Fruit fly (Drosophila melanogaster) whole organism, wandering third instar larva: ENCODE data around the gene dbf.

Source experiments
- CG32264 ChIP-seq: fragments of 200-800 bp; sonication (Bioruptor generic); optimal IDR thresholded peaks from 2 replicates; lab custom pipeline; 2016; ENCODE audit warnings: missing biosample characterization, missing genetic modification characterization
- CG9705 ChIP-seq: fragments of 200-800 bp; sonication (Bioruptor generic); optimal IDR thresholded peaks from 2 replicates; lab custom pipeline; 2018; ENCODE audit warnings: missing biosample characterization, mild to moderate bottlenecking, missing genetic modification characterization
- CrebA ChIP-seq: fragments of 200-800 bp; sonication (Bioruptor generic); optimal IDR thresholded peaks from 2 replicates; lab custom pipeline; 2016; ENCODE audit warnings: missing biosample characterization, mild to moderate bottlenecking, missing genetic modification characterization, borderline replicate concordance
- Dfd ChIP-seq: fragments of >200 bp; optimal IDR thresholded peaks from 2 replicates; lab custom pipeline; 2017; ENCODE audit warnings: missing biosample characterization, missing genetic modification characterization
- Dif ChIP-seq: fragments of 200-275, 200-300 bp; sonication (Bioruptor generic); optimal IDR thresholded peaks from 2 replicates; lab custom pipeline; 2018; ENCODE audit warnings: missing biosample characterization, missing genetic modification characterization; ENCODE audit not compliant: partially characterized antibody
- HLH106 ChIP-seq: fragments of 200-800 bp; optimal IDR thresholded peaks from 3 replicates; lab custom pipeline; 2019; ENCODE audit warnings: missing biosample characterization, mild to moderate bottlenecking, missing genetic modification characterization, moderate library complexity
- Hnf4 ChIP-seq: fragments of 200-800 bp; sonication (Bioruptor generic); optimal IDR thresholded peaks from 2 replicates; lab custom pipeline; 2016; ENCODE audit warnings: missing biosample characterization, mild to moderate bottlenecking, missing genetic modification characterization
- Hr78 ChIP-seq: fragments of >200 bp; optimal IDR thresholded peaks from 2 replicates; lab custom pipeline; 2017; ENCODE audit warnings: missing biosample characterization, missing genetic modification characterization
- Hr83 ChIP-seq: fragments of 200-300 bp; sonication (Bioruptor generic); optimal IDR thresholded peaks from 2 replicates; lab custom pipeline; 2016; ENCODE audit warnings: missing biosample characterization, mild to moderate bottlenecking, missing genetic modification characterization, moderate library complexity; ENCODE audit not compliant: poor library complexity, severe bottlenecking
- Jra ChIP-seq: sonication (Bioruptor generic); optimal IDR thresholded peaks from 2 replicates; lab custom pipeline; 2016; ENCODE audit warnings: missing biosample characterization, missing genetic modification characterization
- Mio ChIP-seq: sonication (Bioruptor generic); optimal IDR thresholded peaks from 2 replicates; lab custom pipeline; 2016; ENCODE audit warnings: missing biosample characterization, missing genetic modification characterization
- Myc ChIP-seq: fragments of >200 bp; optimal IDR thresholded peaks from 2 replicates; lab custom pipeline; 2017
- N ChIP-seq: fragments of >200 bp; optimal IDR thresholded peaks from 2 replicates; lab custom pipeline; 2018; ENCODE audit warnings: missing biosample characterization, missing external identifiers, missing genetic modification characterization
- OdsH ChIP-seq: fragments of 200-800 bp; sonication (Bioruptor generic); optimal IDR thresholded peaks from 2 replicates; lab custom pipeline; 2016; ENCODE audit warnings: missing biosample characterization, mild to moderate bottlenecking, missing genetic modification characterization
- Rel ChIP-seq, 2 experiments: fragments of 200-800 bp; sonication (Bioruptor generic) in 1 of 2; optimal IDR thresholded peaks; 2 replicates in 1 of 2; 3 replicates in 1 of 2; lab custom pipeline; 2016 to 2019; ENCODE audit warnings: mild to moderate bottlenecking in 2 of 2, missing biosample characterization in 2 of 2, missing genetic modification characterization in 2 of 2, moderate library complexity in 1 of 2
- Sp1 ChIP-seq: fragments of 200-800 bp; sonication (Bioruptor generic); optimal IDR thresholded peaks from 3 replicates; lab custom pipeline; 2019; ENCODE audit warnings: missing biosample characterization, mild to moderate bottlenecking, missing genetic modification characterization, moderate library complexity
- brk ChIP-seq: fragments of 200-800 bp; sonication (Bioruptor generic); optimal IDR thresholded peaks from 2 replicates; lab custom pipeline; 2016; ENCODE audit warnings: missing biosample characterization, mild to moderate bottlenecking, missing genetic modification characterization
- dl ChIP-seq, 2 experiments: fragments of 175-275, 200-275 bp in 1 of 2; fragments of 200-275 bp in 1 of 2; sonication (Bioruptor generic); optimal IDR thresholded peaks; lab custom pipeline; 2018; ENCODE audit warnings: mild to moderate bottlenecking in 2 of 2, missing biosample characterization in 2 of 2, missing genetic modification characterization in 2 of 2, moderate library complexity in 2 of 2; ENCODE audit not compliant: partially characterized antibody in 2 of 2, insufficient read depth in 1 of 2
- dmrt93B ChIP-seq: fragments of 200-800 bp; sonication (Bioruptor generic); optimal IDR thresholded peaks from 2 replicates; lab custom pipeline; 2018; ENCODE audit warnings: missing biosample characterization, mild to moderate bottlenecking, missing genetic modification characterization
- dsf ChIP-seq: sonication (Bioruptor generic); optimal IDR thresholded peaks from 2 replicates; lab custom pipeline; 2016; ENCODE audit warnings: missing biosample characterization, missing genetic modification characterization, borderline replicate concordance
- ey ChIP-seq: fragments of 200-800 bp; sonication (Bioruptor generic); optimal IDR thresholded peaks from 2 replicates; lab custom pipeline; 2016; ENCODE audit warnings: missing biosample characterization, missing genetic modification characterization
- foxo ChIP-seq, 2 experiments: fragments of 200-800 bp; sonication (Bioruptor generic); optimal IDR thresholded peaks; 2 replicates in 1 of 2; 3 replicates in 1 of 2; lab custom pipeline; 2016 to 2017; ENCODE audit warnings: missing biosample characterization in 2 of 2, missing genetic modification characterization in 2 of 2
- h ChIP-seq: fragments of 200-800 bp; sonication (Bioruptor generic); optimal IDR thresholded peaks from 3 replicates; lab custom pipeline; 2016; ENCODE audit warnings: missing biosample characterization, mild to moderate bottlenecking, missing genetic modification characterization
- lola ChIP-seq: fragments of >200 bp; optimal IDR thresholded peaks from 2 replicates; lab custom pipeline; 2017; ENCODE audit warnings: missing biosample characterization, missing genetic modification characterization
- pan ChIP-seq: fragments of >200 bp; optimal IDR thresholded peaks from 2 replicates; lab custom pipeline; 2017
- psq ChIP-seq: fragments of 200-800 bp; sonication (Bioruptor generic); optimal IDR thresholded peaks from 3 replicates; lab custom pipeline; 2017; ENCODE audit warnings: missing biosample characterization, mild to moderate bottlenecking, missing genetic modification characterization, moderate library complexity
- rgr ChIP-seq: fragments of 200-800 bp; sonication (Bioruptor generic); optimal IDR thresholded peaks from 3 replicates; lab custom pipeline; 2016; ENCODE audit warnings: missing biosample characterization, mild to moderate bottlenecking, missing genetic modification characterization
- sv ChIP-seq: fragments of 200-800 bp; sonication (Bioruptor generic); optimal IDR thresholded peaks from 3 replicates; lab custom pipeline; 2016; ENCODE audit warnings: missing biosample characterization, missing genetic modification characterization
- usp ChIP-seq: fragments of >200 bp; optimal IDR thresholded peaks from 2 replicates; lab custom pipeline; 2017; ENCODE audit warnings: missing biosample characterization, missing genetic modification characterization
- woc ChIP-seq: sonication (Bioruptor generic); optimal IDR thresholded peaks from 2 replicates; lab custom pipeline; 2016; ENCODE audit warnings: missing biosample characterization, mild to moderate bottlenecking, missing genetic modification characterization

Gene dbf

DNA sequence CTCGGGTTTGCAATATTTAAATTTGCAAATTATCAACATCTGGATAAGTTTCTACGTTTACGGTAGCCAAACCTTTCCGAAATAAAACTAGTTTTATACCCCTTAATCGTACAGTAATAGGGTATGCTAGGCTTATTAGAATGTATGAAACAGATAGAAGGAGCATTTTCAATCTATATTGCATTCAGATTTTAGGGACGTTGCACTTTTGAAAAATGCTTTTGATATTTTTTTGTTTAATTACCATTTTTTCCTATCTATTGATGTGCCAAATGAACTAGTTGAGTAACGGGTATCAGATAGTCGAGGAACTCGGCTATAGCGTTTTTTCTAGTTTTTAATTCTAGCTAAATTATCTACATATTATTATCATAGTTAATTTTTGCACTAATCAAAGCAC lies 31.5 kb downstream of the dbf start:
- TF ChIP-seq dsf (GFP tag; lab: Kevin White, UChicago) (no peak), Hr78 (GFP tag; lab: Kevin White, UChicago) (no peak), Dif (GFP tag; lab: Kevin White, UChicago) (no peak), h (no peak), foxo (GFP tag; optimal IDR thresholded peaks at IDR 0.05; lab: Kevin White, UChicago) (no peak), Dfd (no peak), Hnf4 (GFP tag; lab: Kevin White, UChicago) (no peak), rgr (GFP tag; lab: Kevin White, UChicago) (no peak), sv (GFP tag; lab: Kevin White, UChicago) (no peak), Mio (GFP tag; lab: Kevin White, UChicago) (no peak), Myc (lab: Kevin White, UChicago) (no peak)

DNA sequence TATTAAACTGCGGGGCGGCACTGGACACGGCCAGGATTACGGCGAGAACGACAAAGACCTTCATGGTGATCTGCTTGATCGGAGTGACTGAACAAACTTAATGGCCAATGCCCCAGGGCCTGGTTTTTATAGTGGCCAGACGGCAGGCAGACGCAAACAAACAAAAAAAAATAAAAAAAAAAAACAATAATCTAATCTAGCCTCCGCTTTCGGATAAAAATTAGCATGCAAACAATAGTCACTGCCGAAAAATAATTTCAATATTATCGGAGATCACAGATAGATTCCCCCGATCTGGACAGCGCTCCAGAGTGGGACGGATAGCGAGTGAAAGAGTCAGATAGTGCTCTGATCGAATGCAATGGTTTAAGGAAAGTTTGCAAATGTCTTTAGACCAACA lies 32.9 kb downstream of the dbf start, which contains the start of gene CG7299:
Gene CG7299, minus strand, starts transcription at position 101 of the 400 bp plus-strand sequence.
- no peak for TF ChIP-seq pan (lab: Kevin White, UChicago)
- no peak for TF ChIP-seq Jra (GFP tag; lab: Kevin White, UChicago)
- no peak for TF ChIP-seq dmrt93B (GFP tag; lab: Kevin White, UChicago)
- no peak for TF ChIP-seq CG9705 (GFP tag; lab: Kevin White, UChicago)
- TF ChIP-seq Myc (lab: Kevin White, UChicago): no peak

DNA sequence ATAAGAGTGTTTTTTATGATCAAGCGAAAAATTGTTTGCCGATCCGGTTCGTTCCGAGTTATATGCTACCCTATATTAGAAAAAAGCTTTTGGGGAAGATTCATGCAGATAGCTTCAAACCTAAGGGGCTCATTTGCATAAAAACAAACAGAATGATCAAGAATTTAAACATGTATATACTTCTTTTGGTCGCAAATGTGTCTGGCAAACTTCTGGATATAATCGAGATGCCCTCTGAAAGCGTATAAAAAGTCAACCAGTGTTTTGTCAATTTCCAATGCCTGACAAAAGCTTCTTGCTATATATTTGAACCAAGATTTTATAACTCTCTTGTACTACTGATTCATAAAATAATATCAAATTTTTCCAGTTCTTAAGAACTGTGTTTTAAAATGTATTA lies 34.3 kb downstream of the dbf start:
- TF ChIP-seq psq (GFP tag; lab: Kevin White, UChicago): no peak
- TF ChIP-seq foxo (GFP tag; optimal IDR thresholded peaks at IDR 0.05; lab: Kevin White, UChicago): no peak
- no peak for TF ChIP-seq Rel (GFP tag; optimal IDR thresholded peaks at IDR 0.05; lab: Kevin White, UChicago)
- TF ChIP-seq Rel (tag; optimal IDR thresholded peaks at IDR 0.05; lab: Kevin White, UChicago): no peak
- no peak for TF ChIP-seq Sp1 (GFP tag; lab: Kevin White, UChicago)
- no peak for TF ChIP-seq CG32264 (GFP tag; lab: Kevin White, UChicago)
- no peak for TF ChIP-seq ey (GFP tag; lab: Kevin White, UChicago)
- TF ChIP-seq usp (GFP tag; lab: Kevin White, UChicago): no peak
- no peak for TF ChIP-seq woc (GFP tag; lab: Kevin White, UChicago)
- TF ChIP-seq HLH106: no peak
- no peak for TF ChIP-seq N
- no peak for TF ChIP-seq brk (GFP tag; lab: Kevin White, UChicago)
- TF ChIP-seq Myc (lab: Kevin White, UChicago): no peak

DNA sequence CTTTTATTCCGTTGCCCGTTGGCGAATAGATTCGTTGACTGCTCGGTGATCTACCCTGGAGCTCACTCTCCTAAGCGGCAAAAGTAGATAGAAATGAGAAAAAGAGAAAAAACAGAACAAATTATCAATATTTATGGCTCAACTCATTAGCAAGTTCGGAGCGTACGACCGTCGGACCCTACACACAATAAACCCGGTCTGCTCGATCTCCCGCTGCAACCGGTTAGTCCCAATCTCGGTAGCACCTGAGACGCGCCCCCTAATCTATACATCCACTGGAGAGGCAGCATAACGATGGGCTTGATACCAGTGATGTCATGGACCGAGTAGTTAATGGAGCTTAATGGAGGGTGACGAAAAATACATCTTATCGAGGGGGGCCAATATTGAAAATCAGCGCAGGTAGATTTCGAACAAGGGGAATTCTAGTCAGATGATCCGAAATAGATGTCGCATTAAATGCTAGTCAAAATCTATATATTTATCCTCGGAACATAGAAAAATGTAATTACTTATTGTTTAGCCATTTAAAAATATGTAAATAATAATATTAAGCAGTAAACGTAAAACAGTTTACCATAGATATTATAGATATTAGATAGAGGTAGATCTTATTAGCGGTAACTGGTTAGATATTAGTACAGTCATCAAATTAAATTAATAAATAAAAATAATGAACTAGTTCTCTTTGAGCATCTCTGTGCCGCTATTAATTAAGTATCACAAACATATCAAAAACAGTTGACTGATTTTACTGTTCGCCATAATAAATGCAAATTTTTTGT lies 35.8 kb downstream of the dbf start, which contains the start of gene CG7296:
Gene CG7296, minus strand, starts transcription at position 58 of the 785 bp plus-strand sequence.
- TF ChIP-seq dmrt93B (GFP tag; lab: Kevin White, UChicago) (no peak), woc (GFP tag; lab: Kevin White, UChicago) (no peak), lola (no peak), Dif (GFP tag; lab: Kevin White, UChicago) (no peak), dl (GFP tag; optimal IDR thresholded peaks at IDR 0.05; lab: Kevin White, UChicago; ENCODE audit: insufficient read depth in 1 of 2, partially characterized antibody in 2 of 2) (no peak), OdsH (GFP tag; lab: Kevin White, UChicago) (no peak), Hr83 (no peak), dsf (GFP tag; lab: Kevin White, UChicago) (no peak)

DNA sequence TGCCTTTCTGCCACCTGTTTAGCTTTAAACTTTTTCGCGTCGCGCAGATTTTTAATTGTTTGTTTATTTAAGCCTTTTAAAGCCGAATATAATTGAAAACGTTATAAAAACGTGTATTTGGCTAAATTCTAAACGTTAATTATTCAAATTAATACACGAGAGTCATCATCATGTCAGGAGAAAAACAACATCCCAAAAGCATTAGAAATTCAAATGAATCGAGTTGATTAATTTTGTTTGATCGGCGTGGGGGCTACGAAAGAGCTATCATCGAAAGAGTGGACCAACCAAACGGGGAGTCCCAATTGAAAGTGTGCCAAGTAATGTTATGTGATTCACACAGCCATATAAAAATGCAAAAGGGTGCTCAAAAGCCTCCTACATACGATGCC lies 36.4 kb downstream of the dbf start:
- TF ChIP-seq rgr (GFP tag; lab: Kevin White, UChicago): no peak
- TF ChIP-seq lola: no peak
- TF ChIP-seq Rel (GFP tag; optimal IDR thresholded peaks at IDR 0.05; lab: Kevin White, UChicago): no peak
- TF ChIP-seq Rel (tag; optimal IDR thresholded peaks at IDR 0.05; lab: Kevin White, UChicago): peak; percentile 53
- no peak for TF ChIP-seq psq (GFP tag; lab: Kevin White, UChicago)
- no peak for TF ChIP-seq CrebA (GFP tag; lab: Kevin White, UChicago)
- TF ChIP-seq woc (GFP tag; lab: Kevin White, UChicago): no peak
- TF ChIP-seq, all 38 proteins: peak for 1
